Fruit fly (Drosophila melanogaster) whole organism: ENCODE measurements around the gene DIP-kappa.

Experiments
- CG8478 ChIP-seq: fragments of >200 bp; optimal IDR thresholded peaks from 2 replicates; lab custom pipeline; 2018; ENCODE audit warnings: inconsistent platforms
- pan ChIP-seq: fragments of >200 bp; optimal IDR thresholded peaks from 2 replicates; lab custom pipeline; 2017
- psq ChIP-seq: fragments of >200 bp; optimal IDR thresholded peaks from 2 replicates; lab custom pipeline; 2017
- usp ChIP-seq: fragments of >200 bp; optimal IDR thresholded peaks from 2 replicates; lab custom pipeline; 2017; ENCODE audit warnings: missing biosample characterization, missing genetic modification characterization, mixed read lengths

dm6 chr2L:13746652-13747051, 29.5 kb upstream of the DIP-kappa start, which contains the start of gene TM9SF4:
- TF ChIP-seq psq (no peak), pan (lab: Kevin White, UChicago) (no peak), usp (GFP tag; lab: Kevin White, UChicago) (no peak), CG8478 (no peak)
